Worm (Caenorhabditis elegans) whole organism, midembryonic: ENCODE measurements around the gene F34D6.1.

ENCODE experiments used
- cog-1 ChIP-seq: sonication (generic microtip); optimal IDR thresholded peaks from 2 replicates; lab custom pipeline; 2016; ENCODE audit warnings: missing genetic modification characterization, missing compliant biosample characterization
- flt-1 ChIP-seq: fragments of 200-800 bp; sonication (Bioruptor generic); IDR thresholded peaks from 2 replicates; pipeline ENCODE4 v1.3.6; 2022; ENCODE audit warnings: missing genetic modification characterization, missing compliant biosample characterization
- klf-2 ChIP-seq: fragments of 200-800 bp; sonication (Bioruptor generic); conservative IDR thresholded peaks from 2 replicates; pipeline ENCODE4 v1.3.6; 2022; ENCODE audit warnings: missing genetic modification reagents, missing genetic modification characterization, missing compliant biosample characterization
- ztf-23 ChIP-seq: fragments of 200-800 bp; sonication (Bioruptor generic); IDR thresholded peaks from 2 replicates; pipeline ENCODE4 v1.3.6; 2022; ENCODE audit warnings: missing genetic modification reagents, missing genetic modification characterization, missing compliant biosample characterization

ce11 chrII:2721992-2722391, 41.0 kb upstream of the F34D6.1 start:
- TF ChIP-seq klf-2 (GFP tag; lab: Robert Waterston, UW) (no peak), cog-1 (no peak), ztf-23 (no peak), flt-1 (GFP tag; lab: Robert Waterston, UW) (no peak)
